Fruit fly (Drosophila melanogaster): ENCODE results near the gene PMCA.

DNA sequence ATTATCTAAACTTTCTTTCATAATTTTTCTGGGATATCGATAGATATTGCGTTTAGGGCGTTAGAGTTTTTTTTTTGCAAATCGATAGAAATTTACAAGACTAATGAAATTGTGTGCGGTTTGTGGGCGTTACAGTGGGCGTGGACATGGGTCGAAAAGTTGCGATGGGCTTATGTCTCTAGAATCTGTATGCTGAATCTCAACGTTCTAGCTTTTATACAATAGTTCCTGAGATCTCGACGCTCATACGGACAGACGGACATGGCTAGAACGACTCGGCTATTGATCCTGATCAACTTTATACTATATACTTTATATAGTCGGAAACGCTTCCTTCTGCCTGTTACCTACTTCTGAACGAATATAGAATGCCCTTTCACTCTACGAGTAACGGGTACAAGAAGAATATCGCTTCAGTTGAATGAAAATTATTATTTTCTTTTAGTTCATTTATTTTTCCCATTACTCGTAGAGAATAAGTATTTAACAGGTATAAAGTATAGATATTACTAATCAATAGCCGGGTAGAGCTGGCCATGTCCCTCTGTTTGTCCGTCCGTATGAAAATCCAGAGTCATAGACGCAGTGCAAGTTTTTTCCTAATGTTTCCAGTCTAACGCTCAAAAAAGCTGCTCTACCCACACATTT, 44.3 kb upstream of the PMCA start:
- TF ChIP-seq ovo (GFP tag; optimal IDR thresholded peaks at IDR 0.05), result no peak
- no peak for TF ChIP-seq CG1620 (GFP tag; optimal IDR thresholded peaks at IDR 0.05)

Data from whole organism, adult.